Fruit fly (Drosophila melanogaster) whole organism, embryonic: ENCODE measurements around the gene CG43439.
A peak's percentile ranks its signal among the peaks of the same experiment; 100 is the strongest.

Experiments
- CG10565 ChIP-seq: fragments of 200-800 bp; sonication (Bioruptor generic); optimal IDR thresholded peaks from 3 replicates; lab custom pipeline; 2016; ENCODE audit warnings: missing biosample characterization, mild to moderate bottlenecking, missing genetic modification characterization
- CG11093 ChIP-seq: fragments of 200-800 bp; sonication (Bioruptor generic); IDR thresholded peaks from 3 replicates; pipeline ENCODE4 v1.3.6; 2022; ENCODE audit warnings: missing biosample characterization, missing genetic modification characterization
- CG1233 ChIP-seq: fragments of 200-800 bp; sonication (Bioruptor generic); optimal IDR thresholded peaks from 4 replicates; lab custom pipeline; 2018; ENCODE audit warnings: missing biosample characterization, mild to moderate bottlenecking, missing genetic modification characterization
- CG13287 ChIP-seq: fragments of 200-800 bp; sonication (Bioruptor generic); IDR thresholded peaks from 2 replicates; pipeline ENCODE4 v1.3.6; 2022; ENCODE audit warnings: missing biosample characterization, missing genetic modification characterization; ENCODE audit not compliant: partially characterized antibody
- CG14014 ChIP-seq: fragments of 200-800 bp; sonication (Bioruptor generic); IDR thresholded peaks from 2 replicates; pipeline ENCODE4 v1.3.6; 2022; ENCODE audit warnings: missing biosample characterization, missing genetic modification characterization
- CG14965 ChIP-seq: fragments of 200-800 bp; sonication (Bioruptor generic); optimal IDR thresholded peaks from 2 replicates; lab custom pipeline; 2016; ENCODE audit warnings: missing biosample characterization, missing genetic modification characterization, borderline replicate concordance
- CG15073 ChIP-seq: fragments of 200-800 bp; sonication (Bioruptor generic); optimal IDR thresholded peaks from 2 replicates; lab custom pipeline; 2016; ENCODE audit warnings: missing biosample characterization, missing genetic modification characterization
- CG16863 ChIP-seq: fragments of 200-800 bp; sonication (Bioruptor generic); optimal IDR thresholded peaks from 3 replicates; lab custom pipeline; 2016; ENCODE audit warnings: missing biosample characterization, missing genetic modification characterization
- CG17328 ChIP-seq: fragments of 200-800 bp; sonication (Bioruptor generic); IDR thresholded peaks from 2 replicates; pipeline ENCODE4 v1.3.6; 2022; ENCODE audit warnings: missing biosample characterization, missing genetic modification characterization
- CG17802 ChIP-seq: fragments of 200-800 bp; sonication (Bioruptor generic); optimal IDR thresholded peaks from 2 replicates; lab custom pipeline; 2018; ENCODE audit warnings: missing biosample characterization, mild to moderate bottlenecking, missing genetic modification characterization, moderate library complexity
- CG2199 ChIP-seq: fragments of 200-800 bp; sonication (Bioruptor generic); IDR thresholded peaks from 3 replicates; pipeline ENCODE4 v1.3.6; 2022; ENCODE audit warnings: missing biosample characterization, missing genetic modification characterization
- CG2875 ChIP-seq: fragments of 200-800 bp; sonication (Bioruptor generic); optimal IDR thresholded peaks from 2 replicates; lab custom pipeline; 2017; ENCODE audit warnings: missing biosample characterization, mild to moderate bottlenecking, missing genetic modification characterization, missing genetic modification reagents
- CG3726 ChIP-seq: fragments of 200-800 bp; sonication (Bioruptor generic); IDR thresholded peaks from 3 replicates; pipeline ENCODE4, ENCODE4 v1.3.6; 2022; ENCODE audit warnings: missing biosample characterization, missing genetic modification characterization
- CG3838 ChIP-seq: fragments of 200-800 bp; sonication (Bioruptor generic); optimal IDR thresholded peaks from 3 replicates; lab custom pipeline; 2016; ENCODE audit warnings: missing biosample characterization, missing genetic modification characterization
- CG3995 ChIP-seq: fragments of 200-800 bp; sonication (Bioruptor generic); optimal IDR thresholded peaks from 3 replicates; lab custom pipeline; 2016; ENCODE audit warnings: missing biosample characterization, missing genetic modification characterization
- CG4707 ChIP-seq: fragments of 200-800 bp; sonication (Bioruptor generic); optimal IDR thresholded peaks from 2 replicates; lab custom pipeline; 2018; ENCODE audit warnings: missing biosample characterization, mild to moderate bottlenecking, missing genetic modification characterization, moderate library complexity
- CG4854 ChIP-seq: fragments of 200-800 bp; sonication (Bioruptor generic); optimal IDR thresholded peaks from 2 replicates; lab custom pipeline; 2016; ENCODE audit warnings: missing biosample characterization, missing genetic modification characterization, inconsistent platforms
- CG6791 ChIP-seq: fragments of 200-800 bp; sonication (Bioruptor generic); IDR thresholded peaks from 3 replicates; pipeline ENCODE4 v1.3.6; 2022; ENCODE audit warnings: missing biosample characterization, missing genetic modification characterization; ENCODE audit not compliant: partially characterized antibody
- CG7271 ChIP-seq: fragments of 200-800 bp; sonication (Bioruptor generic); optimal IDR thresholded peaks from 2 replicates; lab custom pipeline; 2018; ENCODE audit warnings: missing biosample characterization, mild to moderate bottlenecking, missing genetic modification characterization, moderate library complexity
- CG9215 ChIP-seq: fragments of 200-800 bp; sonication (Bioruptor generic); IDR thresholded peaks from 2 replicates; pipeline ENCODE4 v1.3.6; 2022; ENCODE audit warnings: missing biosample characterization, missing genetic modification characterization
- CG9609 ChIP-seq: fragments of 200-800 bp; sonication (Bioruptor generic); optimal IDR thresholded peaks from 3 replicates; lab custom pipeline; 2016; ENCODE audit warnings: missing biosample characterization, missing genetic modification characterization
- CkIIα-i1 ChIP-seq: fragments of 200-800 bp; sonication (Bioruptor generic); IDR thresholded peaks from 2 replicates; pipeline ENCODE4 v1.3.6; 2022; ENCODE audit warnings: missing biosample characterization, missing genetic modification characterization
- CoRest ChIP-seq: fragments of 200-800 bp; sonication (Bioruptor generic); optimal IDR thresholded peaks from 3 replicates; lab custom pipeline; 2018; ENCODE audit warnings: missing biosample characterization, mild to moderate bottlenecking, missing genetic modification characterization, moderate library complexity
- D19B ChIP-seq: fragments of 200-800 bp; sonication (Bioruptor generic); optimal IDR thresholded peaks from 2 replicates; lab custom pipeline; 2017; ENCODE audit warnings: missing biosample characterization, mild to moderate bottlenecking, missing genetic modification characterization
- Dip2 ChIP-seq: fragments of 200-800 bp; sonication (Bioruptor generic); IDR thresholded peaks from 2 replicates; pipeline ENCODE4 v1.3.6; 2022; ENCODE audit warnings: missing biosample characterization, missing genetic modification characterization
- Fer1 ChIP-seq: fragments of 200-800 bp; sonication (Bioruptor generic); optimal IDR thresholded peaks from 2 replicates; lab custom pipeline; 2017; ENCODE audit warnings: missing biosample characterization, mild to moderate bottlenecking, missing genetic modification characterization
- Hey ChIP-seq: fragments of 200-800 bp; sonication (Bioruptor generic); optimal IDR thresholded peaks from 3 replicates; lab custom pipeline; 2018; ENCODE audit warnings: missing biosample characterization, mild to moderate bottlenecking, missing genetic modification characterization
- Hmr ChIP-seq: fragments of 200-800 bp; sonication (Bioruptor generic); optimal IDR thresholded peaks from 3 replicates; lab custom pipeline; 2017; ENCODE audit warnings: mild to moderate bottlenecking, missing biosample characterization, missing genetic modification reagents, missing genetic modification characterization
- NC2α ChIP-seq: fragments of 200-800 bp; sonication (Bioruptor generic); optimal IDR thresholded peaks from 2 replicates; lab custom pipeline; 2016; ENCODE audit warnings: missing biosample characterization, missing genetic modification characterization
- Nf-YB ChIP-seq: fragments of 200-800 bp; sonication (Bioruptor generic); optimal IDR thresholded peaks from 3 replicates; lab custom pipeline; 2019; ENCODE audit warnings: missing biosample characterization, mild to moderate bottlenecking, missing genetic modification characterization, moderate library complexity
- NfI ChIP-seq: fragments of 200-800 bp; sonication (Bioruptor generic); optimal IDR thresholded peaks from 3 replicates; lab custom pipeline; 2018; ENCODE audit warnings: missing biosample characterization, mild to moderate bottlenecking, missing genetic modification characterization, moderate library complexity
- Ptx1 ChIP-seq: fragments of 200-800 bp; sonication (Bioruptor generic); IDR thresholded peaks from 2 replicates; pipeline ENCODE4 v1.3.6; 2022; ENCODE audit warnings: missing biosample characterization, missing genetic modification characterization
- Rx ChIP-seq: fragments of 200-800 bp; sonication (Bioruptor generic); IDR thresholded peaks from 2 replicates; pipeline ENCODE4 v1.3.6; 2022; ENCODE audit warnings: missing biosample characterization, missing genetic modification characterization
- ac ChIP-seq: fragments of 200-800 bp; sonication (Bioruptor generic); optimal IDR thresholded peaks from 3 replicates; lab custom pipeline; 2017; ENCODE audit warnings: missing biosample characterization, mild to moderate bottlenecking, missing genetic modification characterization
- amos ChIP-seq: fragments of 200-800 bp; sonication (Bioruptor generic); IDR thresholded peaks from 2 replicates; pipeline ENCODE4 v1.3.6; 2022; ENCODE audit warnings: missing biosample characterization, missing genetic modification characterization; ENCODE audit not compliant: partially characterized antibody
- ash1 ChIP-seq: fragments of 200-800 bp; sonication (Bioruptor generic); optimal IDR thresholded peaks from 2 replicates; lab custom pipeline; 2018; ENCODE audit warnings: missing biosample characterization, mild to moderate bottlenecking, missing genetic modification characterization
- ato ChIP-seq: fragments of 200-800 bp; sonication (Bioruptor generic); IDR thresholded peaks from 2 replicates; pipeline ENCODE4 v1.3.6; 2022; ENCODE audit warnings: missing biosample characterization, missing genetic modification characterization; ENCODE audit not compliant: partially characterized antibody
- bcd ChIP-seq: fragments of 200-800 bp; sonication (Bioruptor generic); optimal IDR thresholded peaks from 2 replicates; lab custom pipeline; 2017; ENCODE audit warnings: missing biosample characterization, mild to moderate bottlenecking, missing genetic modification characterization
- dmrt11E ChIP-seq: fragments of 200-800 bp; sonication (Bioruptor generic); optimal IDR thresholded peaks from 3 replicates; lab custom pipeline; 2018; ENCODE audit warnings: missing biosample characterization, mild to moderate bottlenecking, missing genetic modification characterization, moderate library complexity
- ftz-f1 ChIP-seq: fragments of 200-800 bp; sonication (Bioruptor generic); optimal IDR thresholded peaks from 2 replicates; lab custom pipeline; 2016; ENCODE audit warnings: missing biosample characterization, missing genetic modification characterization
- kah ChIP-seq: fragments of 200-800 bp; sonication (Bioruptor generic); optimal IDR thresholded peaks from 2 replicates; lab custom pipeline; 2018; ENCODE audit warnings: missing biosample characterization, mild to moderate bottlenecking, missing genetic modification characterization
- lab ChIP-seq: fragments of 200-800 bp; sonication (Bioruptor generic); optimal IDR thresholded peaks from 3 replicates; lab custom pipeline; 2017; ENCODE audit warnings: missing biosample characterization, missing genetic modification characterization, mild to moderate bottlenecking, moderate library complexity, missing genetic modification reagents
- lbe ChIP-seq: fragments of 200-800 bp; sonication (Bioruptor generic); optimal IDR thresholded peaks from 2 replicates; lab custom pipeline; 2016; ENCODE audit warnings: missing biosample characterization, mild to moderate bottlenecking, missing genetic modification characterization
- nau ChIP-seq: fragments of 200-800 bp; sonication (Bioruptor generic); optimal IDR thresholded peaks from 3 replicates; lab custom pipeline; 2017; ENCODE audit warnings: missing biosample characterization, mild to moderate bottlenecking, missing genetic modification characterization, missing genetic modification reagents
- phol ChIP-seq: fragments of 200-800 bp; sonication (Bioruptor generic); optimal IDR thresholded peaks from 3 replicates; lab custom pipeline; 2018; ENCODE audit warnings: missing biosample characterization, mild to moderate bottlenecking, missing genetic modification characterization, moderate library complexity
- vnd ChIP-seq: fragments of 200-800 bp; sonication (Bioruptor generic); IDR thresholded peaks from 3 replicates; pipeline ENCODE4 v1.3.6; 2022; ENCODE audit warnings: missing biosample characterization, missing genetic modification characterization; ENCODE audit not compliant: partially characterized antibody
- wor ChIP-seq: fragments of 200-800 bp; sonication (Bioruptor generic); IDR thresholded peaks from 2 replicates; pipeline ENCODE4 v1.3.6; 2022; ENCODE audit warnings: missing biosample characterization, missing genetic modification characterization
- zf30C ChIP-seq: fragments of 200-800 bp; sonication (Bioruptor generic); optimal IDR thresholded peaks from 3 replicates; lab custom pipeline; 2018; ENCODE audit warnings: missing biosample characterization, mild to moderate bottlenecking, missing genetic modification characterization
- zfh1 ChIP-seq: fragments of 200-800 bp; sonication (Bioruptor generic); IDR thresholded peaks from 3 replicates; pipeline ENCODE4 v1.3.6; 2022; ENCODE audit warnings: missing biosample characterization, missing genetic modification characterization

CG43439 gene

DNA sequence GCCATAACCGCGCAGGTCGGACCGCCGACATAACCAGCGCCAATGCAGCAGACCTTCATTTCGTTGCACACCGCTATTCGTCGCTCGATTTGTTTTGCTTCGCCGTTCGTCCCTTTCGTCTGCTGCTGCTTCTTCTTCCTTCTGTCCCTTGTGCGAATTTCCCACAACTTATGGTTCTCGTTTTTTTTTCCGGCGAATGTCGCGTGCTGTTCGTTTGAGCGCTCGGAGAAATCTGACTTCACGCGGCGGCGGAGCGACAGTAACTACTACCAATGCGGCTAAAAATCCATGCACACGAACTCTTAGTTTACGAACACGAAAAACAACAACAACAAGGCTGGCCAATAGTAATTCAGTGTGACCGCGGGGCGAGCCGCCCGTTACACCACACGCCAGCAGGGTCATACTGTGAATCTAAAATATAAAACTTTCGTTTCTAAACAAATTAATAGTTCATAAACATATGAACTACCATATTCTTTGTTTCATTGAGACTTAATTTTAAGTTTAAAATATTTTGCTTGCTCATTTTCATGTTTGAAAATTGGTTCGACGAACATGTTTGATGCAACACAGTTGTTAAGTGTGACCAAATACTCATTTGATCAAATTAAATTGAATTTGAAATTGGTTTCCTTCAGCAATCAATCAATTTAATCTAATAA, 19.8 kb downstream of the CG43439 start, which contains the start of gene sgl (continued):
- TF ChIP-seq nau (GFP tag; lab: Kevin White, UChicago) = no peak
- no peak for TF ChIP-seq CG15073 (GFP tag; lab: Kevin White, UChicago)
- 0 out of 3 replicates have a peak, but pooled peaks have one; percentile 7 for TF ChIP-seq CG2199 (GFP tag; lab: Robert Waterston, UW)
- TF ChIP-seq CG14014 = peak; percentile 53; the same call in 1 of the 2 replicates
- no peak for TF ChIP-seq zf30C (GFP tag; lab: Kevin White, UChicago)
- TF ChIP-seq CG9609 = no peak
- TF ChIP-seq NC2α (GFP tag; lab: Kevin White, UChicago) = peak; percentile 30
- peak; percentile 99 for TF ChIP-seq Nf-YB (GFP tag; lab: Kevin White, UChicago)
- no peak for TF ChIP-seq CG9215 (GFP tag; lab: Robert Waterston, UW)
- no peak for TF ChIP-seq CG14965 (GFP tag; lab: Kevin White, UChicago)
- TF ChIP-seq dmrt11E (tag; lab: Kevin White, UChicago) = no peak
- TF ChIP-seq CG17328 = 0 out of 2 replicates have a peak, but pooled peaks have one; percentile 11
- no peak for TF ChIP-seq CG7271 (tag; lab: Kevin White, UChicago)
- peak; percentile 58; the same call in 1 of the 2 replicates for TF ChIP-seq amos (GFP tag; lab: Robert Waterston, UW)
- TF ChIP-seq Hmr (GFP tag; lab: Kevin White, UChicago) = peak; percentile 81
- peak; percentile 14 for TF ChIP-seq D19B
- TF ChIP-seq lab (GFP tag; lab: Kevin White, UChicago) = no peak
- TF ChIP-seq zfh1 (GFP tag; lab: Robert Waterston, UW) = peak; percentile 36; the same call in 1 of the 3 replicates
- no peak for TF ChIP-seq CG3995 (GFP tag; lab: Kevin White, UChicago)
- TF ChIP-seq vnd (GFP tag; lab: Robert Waterston, UW) = no peak
- TF ChIP-seq CG3726 = no peak
- TF ChIP-seq CG13287 = peak; percentile 74
- TF ChIP-seq CG10565 (GFP tag; lab: Kevin White, UChicago) = no peak
- peak; percentile 1 for TF ChIP-seq CG4854 (GFP tag; lab: Kevin White, UChicago)
- TF ChIP-seq NfI = peak; percentile 14
- TF ChIP-seq ftz-f1 (GFP tag; lab: Kevin White, UChicago) = peak; percentile 71
- no peak for TF ChIP-seq lbe (GFP tag; lab: Kevin White, UChicago)
- peak; percentile 68; the same call in 1 of the 3 replicates for TF ChIP-seq CG6791 (GFP tag; lab: Robert Waterston, UW)
- peak; percentile 67 for TF ChIP-seq ato (GFP tag; lab: Robert Waterston, UW)
- TF ChIP-seq Dip2 (GFP tag; lab: Robert Waterston, UW) = no peak
- no peak for TF ChIP-seq phol (tag; lab: Kevin White, UChicago)
- TF ChIP-seq CG16863 (GFP tag; lab: Kevin White, UChicago) = no peak
- no peak for TF ChIP-seq CG11093 (GFP tag; lab: Robert Waterston, UW)
- no peak for TF ChIP-seq Rx (GFP tag; lab: Robert Waterston, UW)
- no peak for TF ChIP-seq wor (GFP tag; lab: Robert Waterston, UW)
- no peak for TF ChIP-seq kah
- no peak for TF ChIP-seq Hey (tag; lab: Kevin White, UChicago)
- TF ChIP-seq ash1 (GFP tag; lab: Kevin White, UChicago) = no peak
- no peak for TF ChIP-seq CkIIα-i1
- peak; percentile 7 for TF ChIP-seq CG3838
- TF ChIP-seq CG2875 = no peak
- no peak for TF ChIP-seq CG17802 (tag; lab: Kevin White, UChicago)
- TF ChIP-seq Fer1 (GFP tag; lab: Kevin White, UChicago) = peak; percentile 73
- TF ChIP-seq ac = no peak
- TF ChIP-seq Ptx1 = no peak
- TF ChIP-seq CoRest (tag; lab: Kevin White, UChicago) = peak; percentile 29
- peak; percentile 3 for TF ChIP-seq CG4707 (GFP tag; lab: Kevin White, UChicago)
- no peak for TF ChIP-seq bcd
- TF ChIP-seq CG1233 (GFP tag; lab: Kevin White, UChicago) = peak; percentile 39
